Fruit fly (Drosophila melanogaster): ENCODE measurements around the gene CG8813.

The CG8813 gene

DNA sequence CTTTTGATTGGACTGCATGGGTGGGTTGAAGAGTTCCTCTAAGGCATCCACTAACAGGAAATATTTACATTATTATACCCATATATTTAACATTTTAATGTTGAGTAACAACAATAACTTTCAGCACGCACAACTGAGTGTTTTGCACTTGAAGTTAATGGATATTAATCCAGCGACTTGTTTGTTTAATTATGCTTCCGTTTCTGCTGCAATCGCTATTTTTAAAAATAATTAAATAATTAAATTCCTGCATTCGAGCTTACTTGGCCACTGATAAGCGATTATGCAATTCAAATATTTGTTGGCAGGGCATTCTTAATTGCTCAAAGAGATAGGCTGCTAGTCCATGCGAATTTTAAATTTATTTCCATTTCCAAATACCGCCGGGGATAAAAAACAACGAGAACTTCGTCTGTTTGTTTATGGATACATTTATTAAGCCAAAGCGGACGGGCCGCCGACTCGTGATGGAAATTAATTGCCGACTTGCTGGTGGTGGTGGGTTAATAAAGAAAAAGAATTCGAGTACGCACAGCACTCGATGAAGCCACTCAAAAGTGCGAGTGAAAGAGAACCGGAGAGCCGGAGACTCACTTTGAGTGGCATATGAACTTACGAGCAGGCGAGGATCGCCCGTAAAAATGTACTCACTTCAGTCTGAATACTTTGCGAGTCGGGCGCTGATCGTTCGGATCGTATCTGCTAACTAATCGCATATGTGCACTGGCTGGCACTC lies 7.4 kb upstream of the CG8813 start (continued):
- TF ChIP-seq stc (GFP tag; IDR thresholded peaks at IDR 0.05) (peak; percentile 37; the same call in 1 of the 2 replicates), Meics (GFP tag; optimal IDR thresholded peaks at IDR 0.05) (no peak), CG13424 (tag; optimal IDR thresholded peaks at IDR 0.05) (no peak), fu2 (GFP tag; optimal IDR thresholded peaks at IDR 0.05) (no peak), CG17361 (GFP tag; IDR thresholded peaks at IDR 0.05) (0 out of 3 replicates have a peak, but pooled peaks have one; percentile 28), danr (GFP tag; IDR thresholded peaks at IDR 0.05) (no peak), CG10431 (GFP tag; optimal IDR thresholded peaks at IDR 0.05) (no peak), gem (tag; optimal IDR thresholded peaks at IDR 0.05) (no peak), lilli (GFP tag; optimal IDR thresholded peaks at IDR 0.05) (no peak), peb (GFP tag; IDR thresholded peaks at IDR 0.05) (no peak), Adf1 (GFP tag; IDR thresholded peaks at IDR 0.05) (no peak), gro (GFP tag; optimal IDR thresholded peaks at IDR 0.05) (peak; percentile 17), Drgx (GFP tag; IDR thresholded peaks at IDR 0.05) (peak; percentile 54), CG3163 (GFP tag; optimal IDR thresholded peaks at IDR 0.05) (peak; percentile 20), CG6791 (GFP tag; IDR thresholded peaks at IDR 0.05; ENCODE audit: partially characterized antibody) (peak; percentile 68; the same call in 2 of the 3 replicates), Spps (tag; optimal IDR thresholded peaks at IDR 0.05) (no peak), CG2875 (GFP tag; optimal IDR thresholded peaks at IDR 0.05) (peak; percentile 29), CG12299 (tag; optimal IDR thresholded peaks at IDR 0.05) (no peak), Usf (GFP tag; optimal IDR thresholded peaks at IDR 0.05) (no peak), Chrac-16 (GFP tag; optimal IDR thresholded peaks at IDR 0.05) (no peak), Six4 (GFP tag; optimal IDR thresholded peaks at IDR 0.05) (no peak), CG12769 (tag; optimal IDR thresholded peaks at IDR 0.05) (peak; percentile 2), NfI (GFP tag; optimal IDR thresholded peaks at IDR 0.05) (peak; percentile 1), CG9876 (GFP tag; optimal IDR thresholded peaks at IDR 0.05) (no peak), chinmo (GFP tag; IDR thresholded peaks at IDR 0.05; ENCODE audit: partially characterized antibody) (peak; percentile 98), ATbp (GFP tag; optimal IDR thresholded peaks at IDR 0.05) (no peak), dmrt99B (tag; optimal IDR thresholded peaks at IDR 0.05) (peak; percentile 5), Aef1 (GFP tag; IDR thresholded peaks at IDR 0.05) (no peak), Bgb (GFP tag; IDR thresholded peaks at IDR 0.05; ENCODE audit: partially characterized antibody) (peak; percentile 79), tna (GFP tag; IDR thresholded peaks at IDR 0.05; ENCODE audit: partially characterized antibody) (peak; percentile 62; the same call in 1 of the 2 replicates), CG7963 (GFP tag; IDR thresholded peaks at IDR 0.05; ENCODE audit: partially characterized antibody) (no peak), sc (optimal IDR thresholded peaks at IDR 0.05) (no peak), sc (GFP tag; optimal IDR thresholded peaks at IDR 0.05) (no peak), CG10209 (GFP tag; optimal IDR thresholded peaks at IDR 0.05) (no peak), MTF-1 (GFP tag; optimal IDR thresholded peaks at IDR 0.05; ENCODE audit: borderline replicate concordance) (peak; percentile 7), CG4854 (GFP tag; optimal IDR thresholded peaks at IDR 0.05) (no peak), B-H1 (GFP tag; IDR thresholded peaks at IDR 0.05) (no peak; the same call in 2 of the 3 replicates), amos (GFP tag; IDR thresholded peaks at IDR 0.05; ENCODE audit: partially characterized antibody) (peak; percentile 60; the same call in 1 of the 2 replicates), CG30020 (tag; optimal IDR thresholded peaks at IDR 0.05) (no peak), Doc3 (GFP tag; IDR thresholded peaks at IDR 0.05; ENCODE audit: partially characterized antibody) (0 out of 3 replicates have a peak, but pooled peaks have one; percentile 35), chm (GFP tag; IDR thresholded peaks at IDR 0.05) (peak; percentile 68; the same call in 1 of the 2 replicates), run (tag; optimal IDR thresholded peaks at IDR 0.05) (no peak), otp (GFP tag; IDR thresholded peaks at IDR 0.05) (0 out of 3 replicates have a peak, but pooled peaks have one; percentile 64), sr (GFP tag; IDR thresholded peaks at IDR 0.05) (no peak), fd64A (GFP tag; optimal IDR thresholded peaks at IDR 0.05) (peak; percentile 49), cad (GFP tag; optimal IDR thresholded peaks at IDR 0.05) (no peak), bcd (GFP tag; optimal IDR thresholded peaks at IDR 0.05) (no peak), Fer3 (tag; optimal IDR thresholded peaks at IDR 0.05) (no peak), ftz-f1 (GFP tag; optimal IDR thresholded peaks at IDR 0.05) (no peak)
